Worm (Caenorhabditis elegans): ENCODE measurements around the gene mrg-1.
A peak's percentile ranks its signal among the peaks of the same experiment; 100 is the strongest.

DNA sequence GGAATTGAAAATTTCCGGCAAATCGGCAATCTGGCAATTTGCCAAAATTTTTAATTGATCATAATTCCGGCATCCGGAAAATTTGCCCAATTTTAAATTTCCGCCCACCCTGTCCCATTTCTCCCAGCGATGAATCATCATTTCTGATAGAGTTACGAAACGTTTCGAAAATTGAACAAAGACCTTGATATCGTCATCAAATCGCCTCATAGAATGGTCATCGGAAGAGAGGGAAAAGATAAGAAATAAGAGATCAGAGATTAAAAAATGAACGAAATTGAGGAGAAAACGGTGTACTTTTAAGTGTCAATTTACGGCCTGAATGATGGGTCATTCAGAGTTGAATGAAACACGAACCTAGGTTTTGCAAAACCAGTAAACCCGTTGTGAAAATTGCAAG is 26.8 kb downstream of the mrg-1 start:
- TF ChIP-seq lsy-2 (tag; optimal IDR thresholded peaks at IDR 0.05), result no peak
- no peak for TF ChIP-seq nhr-28 (tag; optimal IDR thresholded peaks at IDR 0.05)
- TF ChIP-seq pha-4 (tag; optimal IDR thresholded peaks at IDR 0.05), result no peak
- peak; percentile 53 for TF ChIP-seq elt-3 (tag; optimal IDR thresholded peaks at IDR 0.05)
- no peak for TF ChIP-seq unc-62 (GFP tag; optimal IDR thresholded peaks at IDR 0.05)
- TF ChIP-seq nhr-76 (tag; optimal IDR thresholded peaks at IDR 0.05), result no peak
- TF ChIP-seq nhr-237 (tag; optimal IDR thresholded peaks at IDR 0.05), result no peak
- no peak for TF ChIP-seq ceh-43 (GFP tag; optimal IDR thresholded peaks at IDR 0.05)
- TF ChIP-seq mep-1 (tag; optimal IDR thresholded peaks at IDR 0.05), result no peak
- TF ChIP-seq unc-39 (tag; optimal IDR thresholded peaks at IDR 0.05), result no peak
- no peak for TF ChIP-seq nhr-12 (tag; optimal IDR thresholded peaks at IDR 0.05)
- TF ChIP-seq sptf-1 (tag; optimal IDR thresholded peaks at IDR 0.05), result no peak
- TF ChIP-seq blmp-1 (tag; optimal IDR thresholded peaks at IDR 0.05), result no peak
